Fruit fly (Drosophila melanogaster) whole organism, pupa: ENCODE results near the gene CG11983.
A peak's percentile ranks its signal among the peaks of the same experiment; 100 is the strongest.

Experiments used
- CG10348 ChIP-seq: fragments of 200-800 bp; sonication (Bioruptor generic); IDR thresholded peaks from 2 replicates; pipeline ENCODE4 v1.3.6; 2022; ENCODE audit warnings: missing biosample characterization, missing genetic modification characterization
- CG12605 ChIP-seq: fragments of 200-800 bp; sonication (Bioruptor generic); IDR thresholded peaks from 2 replicates; pipeline ENCODE4 v1.3.6; 2022; ENCODE audit warnings: missing biosample characterization, missing genetic modification characterization
- CG13204 ChIP-seq: fragments of 200-800 bp; sonication (Bioruptor generic); optimal IDR thresholded peaks from 2 replicates; lab custom pipeline; 2018; ENCODE audit warnings: missing biosample characterization, mild to moderate bottlenecking, missing genetic modification characterization, moderate library complexity
- CG14655 ChIP-seq: fragments of 200-800 bp; sonication (Bioruptor generic); optimal IDR thresholded peaks from 3 replicates; lab custom pipeline; 2017; ENCODE audit warnings: mild to moderate bottlenecking, missing biosample characterization, missing genetic modification reagents, missing genetic modification characterization
- CG15710 ChIP-seq: fragments of 200-800 bp; sonication (Bioruptor generic); optimal IDR thresholded peaks from 2 replicates; lab custom pipeline; 2018; ENCODE audit warnings: missing biosample characterization, mild to moderate bottlenecking, missing genetic modification characterization, moderate library complexity
- CG17806 ChIP-seq: fragments of 200-800 bp; sonication (Bioruptor generic); optimal IDR thresholded peaks from 2 replicates; lab custom pipeline; 2018; ENCODE audit warnings: missing biosample characterization, mild to moderate bottlenecking, missing genetic modification characterization, moderate library complexity
- CG32121 ChIP-seq: fragments of 200-800 bp; sonication (Bioruptor generic); IDR thresholded peaks from 2 replicates; pipeline ENCODE4 v1.3.6; 2022; ENCODE audit warnings: missing biosample characterization, missing genetic modification characterization
- CG34367 ChIP-seq: fragments of 200-800 bp; sonication (Bioruptor generic); optimal IDR thresholded peaks from 2 replicates; lab custom pipeline; 2018; ENCODE audit warnings: missing biosample characterization, mild to moderate bottlenecking, missing genetic modification characterization
- CG4496 ChIP-seq: fragments of 200-800 bp; sonication (Bioruptor generic); IDR thresholded peaks from 3 replicates; pipeline ENCODE4 v1.3.6; 2022; ENCODE audit warnings: missing biosample characterization, missing genetic modification characterization
- CG8159 ChIP-seq: fragments of 200-800 bp; sonication (Bioruptor generic); optimal IDR thresholded peaks from 3 replicates; lab custom pipeline; 2018; ENCODE audit warnings: missing biosample characterization, mild to moderate bottlenecking, missing genetic modification characterization, moderate library complexity
- CG8301 ChIP-seq: fragments of 200-800 bp; sonication (Bioruptor generic); optimal IDR thresholded peaks from 2 replicates; lab custom pipeline; 2018; ENCODE audit warnings: missing biosample characterization, mild to moderate bottlenecking, missing genetic modification characterization
- CG9948 ChIP-seq: fragments of 200-800 bp; sonication (Bioruptor generic); optimal IDR thresholded peaks from 2 replicates; lab custom pipeline; 2018; ENCODE audit warnings: missing biosample characterization, mild to moderate bottlenecking, missing genetic modification characterization, moderate library complexity
- D1 ChIP-seq: fragments of 200-800 bp; sonication (Bioruptor generic); optimal IDR thresholded peaks from 2 replicates; lab custom pipeline; 2018; ENCODE audit warnings: missing biosample characterization, mild to moderate bottlenecking, missing genetic modification characterization, moderate library complexity
- EcR ChIP-seq: fragments of 200-800 bp; sonication (Bioruptor generic); optimal IDR thresholded peaks from 3 replicates; lab custom pipeline; 2019; ENCODE audit warnings: missing biosample characterization, missing genetic modification characterization, mild to moderate bottlenecking, moderate library complexity, missing genetic modification reagents
- Ets98B ChIP-seq: fragments of 200-800 bp; sonication (Bioruptor generic); IDR thresholded peaks from 2 replicates; pipeline ENCODE4 v1.3.6; 2022; ENCODE audit warnings: missing biosample characterization, missing genetic modification characterization
- Pif1A ChIP-seq: fragments of 200-800 bp; sonication (Bioruptor generic); optimal IDR thresholded peaks from 3 replicates; lab custom pipeline; 2016; ENCODE audit warnings: missing biosample characterization, missing genetic modification characterization
- Pif1B ChIP-seq: fragments of 200-800 bp; sonication (Bioruptor generic); optimal IDR thresholded peaks from 3 replicates; lab custom pipeline; 2016; ENCODE audit warnings: missing biosample characterization, missing genetic modification characterization
- Snoo ChIP-seq: fragments of 200-800 bp; sonication (Bioruptor generic); optimal IDR thresholded peaks from 3 replicates; lab custom pipeline; 2017; ENCODE audit warnings: missing biosample characterization, mild to moderate bottlenecking, missing genetic modification characterization, inconsistent platforms
- fd96Ca ChIP-seq: fragments of 200-800 bp; sonication (Bioruptor generic); IDR thresholded peaks from 3 replicates; pipeline ENCODE4 v1.3.6; 2022; ENCODE audit warnings: missing biosample characterization, missing genetic modification characterization
- gl ChIP-seq: fragments of 200-800 bp; sonication (Bioruptor generic); optimal IDR thresholded peaks from 2 replicates; lab custom pipeline; 2018; ENCODE audit warnings: missing biosample characterization, mild to moderate bottlenecking, missing genetic modification characterization
- rn ChIP-seq: fragments of 200-800 bp; sonication (Bioruptor generic); IDR thresholded peaks from 2 replicates; pipeline ENCODE4 v1.3.6; 2022; ENCODE audit warnings: missing biosample characterization, missing genetic modification characterization

Gene CG11983

DNA sequence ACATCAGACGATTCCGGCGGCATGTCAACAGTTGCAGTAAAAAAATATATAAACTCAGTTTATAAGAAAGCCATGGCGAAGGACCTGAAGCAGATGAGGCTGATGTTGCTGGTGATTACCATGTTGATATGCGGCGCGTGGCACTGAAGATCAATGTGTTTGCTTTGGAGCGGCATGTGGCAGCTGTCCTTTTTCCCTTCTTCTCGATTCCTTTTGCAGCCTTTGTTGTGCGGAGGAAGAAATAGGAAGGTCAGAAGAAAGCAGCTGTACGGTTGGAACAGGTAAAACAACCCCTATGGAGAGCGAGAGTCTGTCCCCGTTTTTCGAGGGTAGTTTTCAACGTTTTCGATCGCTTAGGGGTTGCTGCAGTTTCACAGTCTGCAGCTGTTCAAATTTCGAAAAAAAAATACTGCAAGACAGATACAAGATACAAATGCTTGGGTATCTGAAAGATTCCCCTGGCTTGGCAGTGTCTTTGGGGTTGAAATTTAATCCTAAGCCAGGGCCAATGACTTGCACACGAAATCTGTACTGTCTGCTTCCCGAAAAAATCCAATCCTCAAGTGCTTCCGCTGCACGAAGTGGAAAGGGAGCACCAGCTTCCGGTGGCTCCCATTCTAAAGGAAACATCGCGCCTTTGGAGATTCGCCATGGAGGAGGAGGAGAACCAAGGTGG, 16.9 kb downstream of the CG11983 start:
- TF ChIP-seq fd96Ca (GFP tag; lab: Robert Waterston, UW), result no peak
- TF ChIP-seq CG12605, result no peak
- TF ChIP-seq CG14655, result no peak
- TF ChIP-seq Snoo (tag; lab: Kevin White, UChicago), result no peak

DNA sequence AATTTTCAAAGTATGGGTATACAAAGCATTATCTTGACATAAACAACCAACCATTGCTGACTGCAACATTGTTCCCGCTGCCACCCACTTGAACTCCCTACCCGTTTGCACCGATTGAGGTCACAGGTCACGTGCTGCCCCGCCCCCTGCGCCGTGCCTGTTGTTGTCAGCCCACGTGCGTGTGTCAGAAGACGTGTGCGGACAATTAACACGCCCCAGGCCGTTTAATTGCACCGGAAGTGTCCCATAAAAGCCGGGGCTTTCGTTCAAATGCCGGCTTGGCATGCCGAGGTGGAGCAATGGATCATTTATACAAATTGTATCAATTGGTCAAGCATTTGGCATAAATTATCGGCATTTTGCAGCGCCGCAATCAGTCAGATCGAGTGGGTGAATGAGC, 19.0 kb downstream of the CG11983 start:
- TF ChIP-seq Ets98B (GFP tag; lab: Robert Waterston, UW) (no peak), CG8301 (tag; lab: Kevin White, UChicago) (no peak), CG10348 (GFP tag; lab: Robert Waterston, UW) (no peak), gl (tag; lab: Kevin White, UChicago) (no peak), EcR (GFP tag; lab: Kevin White, UChicago) (no peak), D1 (tag; lab: Kevin White, UChicago) (no peak), fd96Ca (GFP tag; lab: Robert Waterston, UW) (no peak), Pif1B (GFP tag; lab: Kevin White, UChicago) (no peak), CG34367 (tag; lab: Kevin White, UChicago) (no peak), Snoo (tag; lab: Kevin White, UChicago) (no peak), CG32121 (no peak), CG14655 (no peak), CG13204 (GFP tag; lab: Kevin White, UChicago) (no peak), CG15710 (no peak), CG9948 (tag; lab: Kevin White, UChicago) (no peak), Pif1A (GFP tag; lab: Kevin White, UChicago) (no peak), rn (GFP tag; lab: Robert Waterston, UW) (no peak), CG17806 (no peak), CG8159 (no peak), CG12605 (no peak)
- TF ChIP-seq, all 21 proteins: peak for 0

DNA sequence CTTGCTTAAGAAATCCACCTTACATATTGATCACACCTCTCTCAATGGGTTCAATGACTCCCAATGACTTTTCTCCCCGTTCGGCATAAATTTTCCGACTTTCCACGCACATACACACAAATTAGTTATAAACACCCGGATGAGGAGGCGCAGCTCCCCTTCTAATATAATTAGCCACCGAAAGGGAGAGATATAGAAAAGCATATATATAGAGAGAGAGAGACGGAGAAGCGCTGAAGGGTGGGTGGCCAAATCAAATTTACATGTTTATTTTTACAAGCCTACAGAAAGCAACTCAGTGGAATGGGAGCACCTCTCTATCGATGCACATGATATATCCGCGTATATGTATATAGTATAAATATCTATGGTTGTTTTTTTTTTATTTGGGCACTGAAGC, 20.6 kb downstream of the CG11983 start:
- TF ChIP-seq CG12605 (no peak), gl (tag; lab: Kevin White, UChicago) (no peak), Snoo (tag; lab: Kevin White, UChicago) (no peak), CG17806 (no peak), rn (GFP tag; lab: Robert Waterston, UW) (no peak), CG32121 (no peak), CG8159 (no peak), CG10348 (GFP tag; lab: Robert Waterston, UW) (no peak), Pif1A (GFP tag; lab: Kevin White, UChicago) (no peak), CG34367 (tag; lab: Kevin White, UChicago) (no peak)

DNA sequence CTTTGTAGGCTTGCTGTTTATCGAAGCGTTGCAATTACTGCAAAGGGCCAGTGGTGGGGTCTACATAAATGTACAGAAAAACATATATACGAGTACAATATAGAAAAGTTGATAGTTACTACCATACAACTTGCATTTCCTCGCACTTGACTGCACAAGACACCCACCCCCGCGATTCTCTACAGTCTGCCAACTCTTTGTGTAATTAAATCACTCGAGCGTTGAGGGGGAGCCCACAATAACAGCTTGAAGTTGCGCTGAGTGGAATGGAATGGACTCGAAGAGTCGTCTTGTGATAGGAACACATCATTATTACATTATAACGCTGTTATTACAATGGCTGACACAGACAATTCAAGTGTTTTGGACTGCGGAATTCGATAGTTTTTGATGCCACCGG, 21.3 kb downstream of the CG11983 start:
- TF ChIP-seq EcR (GFP tag; lab: Kevin White, UChicago) (peak; percentile 29), CG8159 (no peak), CG10348 (GFP tag; lab: Robert Waterston, UW) (no peak), Snoo (tag; lab: Kevin White, UChicago) (no peak), CG4496 (GFP tag; lab: Robert Waterston, UW) (no peak), Ets98B (GFP tag; lab: Robert Waterston, UW) (no peak), CG34367 (tag; lab: Kevin White, UChicago) (no peak)

DNA sequence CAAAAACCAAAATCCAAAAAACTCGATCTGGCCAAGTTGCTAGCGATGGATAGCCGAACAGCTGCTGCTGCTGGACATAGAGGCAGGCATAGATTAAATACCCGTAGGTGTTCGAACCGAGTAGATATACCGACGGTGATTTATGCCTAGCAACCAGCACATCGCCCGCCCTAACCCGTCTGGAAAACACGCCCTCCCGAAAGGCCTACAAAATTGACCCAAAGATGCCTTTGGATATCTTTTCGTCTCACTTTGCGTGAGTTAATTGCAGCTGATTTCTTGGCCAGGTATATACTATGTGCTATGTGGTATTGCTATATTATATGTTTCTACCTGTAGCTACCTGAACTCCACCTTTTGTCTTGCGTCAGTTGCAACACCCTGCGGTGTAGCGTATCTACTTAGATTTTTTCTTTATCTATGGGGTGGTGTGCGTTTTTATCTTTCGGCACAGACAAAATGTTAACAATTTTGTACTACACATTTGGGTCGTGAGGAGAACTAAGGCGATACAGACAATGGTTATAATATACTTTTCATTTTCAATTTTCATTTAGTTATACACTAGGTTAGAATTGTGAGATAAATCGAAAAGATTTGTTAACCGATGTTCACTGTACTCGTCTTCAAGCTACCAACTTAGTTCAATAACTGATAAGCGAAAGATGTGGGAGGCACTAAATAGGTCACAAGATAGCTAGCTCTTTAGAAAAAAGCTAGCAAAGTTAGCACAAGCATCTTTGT, 22.1 kb downstream of the CG11983 start:
- no peak for TF ChIP-seq EcR (GFP tag; lab: Kevin White, UChicago)
- no peak for TF ChIP-seq CG15710
- TF ChIP-seq Pif1A (GFP tag; lab: Kevin White, UChicago), result no peak
- no peak for TF ChIP-seq Ets98B (GFP tag; lab: Robert Waterston, UW)
- TF ChIP-seq Pif1B (GFP tag; lab: Kevin White, UChicago), result no peak
- TF ChIP-seq fd96Ca (GFP tag; lab: Robert Waterston, UW), result no peak
- no peak for TF ChIP-seq D1 (tag; lab: Kevin White, UChicago)
- TF ChIP-seq CG4496 (GFP tag; lab: Robert Waterston, UW), result no peak
- TF ChIP-seq rn (GFP tag; lab: Robert Waterston, UW), result no peak
- TF ChIP-seq CG13204 (GFP tag; lab: Kevin White, UChicago), result no peak
- TF ChIP-seq CG12605, result no peak
- TF ChIP-seq CG17806, result no peak
- TF ChIP-seq CG10348 (GFP tag; lab: Robert Waterston, UW), result no peak
- TF ChIP-seq CG8159, result no peak
- TF ChIP-seq Snoo (tag; lab: Kevin White, UChicago), result no peak
- no peak for TF ChIP-seq CG14655
- TF ChIP-seq gl (tag; lab: Kevin White, UChicago), result no peak
- no peak for TF ChIP-seq CG34367 (tag; lab: Kevin White, UChicago)

DNA sequence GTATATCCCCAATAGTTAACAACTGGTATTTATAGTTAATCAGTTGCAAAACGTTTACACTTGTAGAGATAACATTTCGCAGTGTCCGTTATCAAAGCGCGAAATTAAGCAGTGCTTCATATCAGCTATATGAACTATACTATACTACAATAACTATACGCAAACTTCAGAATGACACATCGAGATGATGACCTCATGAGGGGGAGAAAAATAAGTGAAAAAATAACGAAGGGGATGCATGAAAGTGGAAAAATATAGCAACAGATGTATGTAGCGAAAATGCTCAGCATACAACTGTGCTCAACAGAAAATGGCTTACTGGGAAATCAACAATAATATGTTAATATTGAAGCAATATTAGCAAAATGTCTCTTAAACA, 22.6 kb downstream of the CG11983 start:
- TF ChIP-seq EcR (GFP tag; lab: Kevin White, UChicago) (peak; percentile 11), CG15710 (no peak)
